Worm (Caenorhabditis elegans): ENCODE measurements around the gene F25D1.5.

F25D1.5 gene

DNA sequence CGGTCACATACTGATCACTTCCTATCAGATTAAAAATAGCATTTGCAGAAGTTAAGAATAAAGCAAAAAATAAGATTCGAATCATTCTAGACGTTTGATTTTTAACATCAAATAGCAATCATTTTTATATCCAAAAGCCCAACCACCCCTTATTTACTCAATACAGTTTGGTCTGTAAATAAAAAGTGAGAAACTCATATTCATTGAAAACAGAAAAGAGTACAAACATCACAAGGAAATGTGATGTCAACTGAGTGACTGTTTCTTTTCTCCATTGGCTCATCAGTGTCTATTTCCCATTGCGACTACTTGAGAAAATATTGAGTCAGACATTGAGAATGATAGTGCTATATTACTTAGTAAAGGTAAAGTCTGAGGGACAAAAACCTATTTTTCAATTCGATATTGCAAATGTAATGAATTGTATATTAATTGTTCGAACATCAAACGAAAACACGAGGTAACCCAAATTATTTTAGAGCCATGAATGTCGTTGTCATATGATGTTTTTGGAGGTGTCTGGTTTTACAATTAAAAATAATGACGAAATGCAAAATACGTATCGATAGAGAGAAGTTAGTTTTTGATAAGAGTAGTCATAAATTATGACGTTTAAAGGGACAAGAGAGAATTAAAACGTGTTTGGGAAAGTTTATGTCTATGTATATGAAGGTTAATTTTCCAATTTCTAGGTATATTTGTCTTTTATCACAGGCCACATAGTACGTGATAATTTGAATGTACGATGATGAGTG, 43.4 kb upstream of the F25D1.5 start, which contains the start of gene ttr-23 (continued):
- TF ChIP-seq spr-3 (GFP tag; optimal IDR thresholded peaks at IDR 0.05) (no peak), zip-11 (GFP tag; IDR thresholded peaks at IDR 0.05) (no peak), nhr-111 (GFP tag; optimal IDR thresholded peaks at IDR 0.05) (no peak), aha-1 (tag) (peak; percentile 37), ceh-20 (GFP tag; IDR thresholded peaks at IDR 0.05) (no peak), gei-8 (GFP tag; optimal IDR thresholded peaks at IDR 0.05) (no peak), hlh-30 (tag; optimal IDR thresholded peaks at IDR 0.05; ENCODE audit: insufficient read depth) (peak; percentile 14), ztf-7 (tag; optimal IDR thresholded peaks at IDR 0.05) (peak; percentile 72), ceh-82 (tag; optimal IDR thresholded peaks at IDR 0.05) (no peak), madf-9 (GFP tag; conservative IDR thresholded peaks at IDR 0.05) (no peak), D1046.2 (GFP tag; IDR thresholded peaks at IDR 0.05) (no peak), mxl-3 (GFP tag; optimal IDR thresholded peaks at IDR 0.05) (no peak), set-16 (GFP tag; IDR thresholded peaks at IDR 0.05) (no peak), nhr-237 (tag; optimal IDR thresholded peaks at IDR 0.05) (no peak), T26A8.4 (GFP tag; IDR thresholded peaks at IDR 0.05) (no peak), nhr-11 (tag; optimal IDR thresholded peaks at IDR 0.05) (no peak), F37D6.2 (tag; optimal IDR thresholded peaks at IDR 0.05) (no peak), mdl-1 (tag; optimal IDR thresholded peaks at IDR 0.05) (peak in 1 of 2 experiments; percentile 35), snpc-4 (tag; optimal IDR thresholded peaks at IDR 0.05) (no peak), nhr-6 (tag; optimal IDR thresholded peaks at IDR 0.05) (no peak), mdt-29 (GFP tag; IDR thresholded peaks at IDR 0.05) (no peak), duxl-1 (tag; optimal IDR thresholded peaks at IDR 0.05; ENCODE audit: poor library complexity) (no peak), ceh-32 (tag; optimal IDR thresholded peaks at IDR 0.05; ENCODE audit: poor library complexity) (no peak), dmd-9 (GFP tag; IDR thresholded peaks at IDR 0.05) (no peak), unc-130 (GFP tag; optimal IDR thresholded peaks at IDR 0.05) (no peak), lin-13 (GFP tag; optimal IDR thresholded peaks at IDR 0.05) (no peak), skn-1 (tag; optimal IDR thresholded peaks at IDR 0.05) (no peak), R02D3.7 (tag; optimal IDR thresholded peaks at IDR 0.05) (no peak), ceh-28 (tag; optimal IDR thresholded peaks at IDR 0.05) (no peak), ceh-62 (tag; optimal IDR thresholded peaks at IDR 0.05) (no peak), tag-97 (GFP tag; IDR thresholded peaks at IDR 0.05) (no peak), lsy-2 (tag; optimal IDR thresholded peaks at IDR 0.05) (no peak), lim-7 (GFP tag; IDR thresholded peaks at IDR 0.05) (no peak), nhr-42 (GFP tag; IDR thresholded peaks at IDR 0.05) (no peak), unc-62 (GFP tag; optimal IDR thresholded peaks at IDR 0.05 in 1 of 2) (peak in 1 of 2 experiments; percentile 95), unc-62 (tag; optimal IDR thresholded peaks at IDR 0.05) (no peak), attf-4 (tag; optimal IDR thresholded peaks at IDR 0.05) (no peak), daf-16 (GFP tag; optimal IDR thresholded peaks at IDR 0.05) (no peak), daf-16 (tag; optimal IDR thresholded peaks at IDR 0.05) (peak; percentile 50), zfp-2 (tag; optimal IDR thresholded peaks at IDR 0.05) (no peak), daf-8 (GFP tag; IDR thresholded peaks at IDR 0.05) (no peak), unc-39 (tag; optimal IDR thresholded peaks at IDR 0.05) (no peak), sdz-12 (GFP tag; optimal IDR thresholded peaks at IDR 0.05) (no peak), lin-29 (GFP tag; IDR thresholded peaks at IDR 0.05) (no peak), F49E8.2 (tag; optimal IDR thresholded peaks at IDR 0.05; ENCODE audit: borderline replicate concordance) (no peak), dmd-8 (GFP tag; IDR thresholded peaks at IDR 0.05) (no peak), mep-1 (tag; optimal IDR thresholded peaks at IDR 0.05) (no peak), pqm-1 (tag; optimal IDR thresholded peaks at IDR 0.05) (no peak), vab-7 (GFP tag; IDR thresholded peaks at IDR 0.05) (no peak), F44E2.7 (GFP tag; IDR thresholded peaks at IDR 0.05) (no peak), daf-19 (GFP tag; conservative IDR thresholded peaks at IDR 0.05) (no peak), nhr-25 (tag; optimal IDR thresholded peaks at IDR 0.05; ENCODE audit: borderline replicate concordance, insufficient read depth) (no peak)

Data from whole organism, L4 larva.